Fruit fly (Drosophila melanogaster) whole organism: ENCODE data around the gene CG7492.

Experiments
- Dll ChIP-seq: fragments of >200 bp; optimal IDR thresholded peaks from 2 replicates; lab custom pipeline; 2017
- pan ChIP-seq: fragments of >200 bp; optimal IDR thresholded peaks from 2 replicates; lab custom pipeline; 2017

dm6 chr3L:7695554-7695953 is 41.0 kb upstream of the CG7492 start, which contains the start of gene CG44195:
- TF ChIP-seq Dll (lab: Kevin White, UChicago) (no peak), pan (lab: Kevin White, UChicago) (no peak)
